Worm (Caenorhabditis elegans) whole organism, mixed stage, embryonic: ENCODE data around the gene W02D7.8.

Experiments
- ceh-43 ChIP-seq: fragments of 200-800 bp; sonication (Bioruptor generic); optimal IDR thresholded peaks from 2 replicates; lab custom pipeline; 2018; ENCODE audit warnings: mild to moderate bottlenecking, missing genetic modification characterization, moderate library complexity, missing compliant biosample characterization
- ces-1 ChIP-seq: fragments of 150-350 bp; optimal IDR thresholded peaks from 2 replicates; lab custom pipeline; 2014; ENCODE audit warnings: missing biosample characterization, missing genetic modification reagents, missing genetic modification characterization
- nhr-237 ChIP-seq: fragments of 150-350 bp; optimal IDR thresholded peaks from 2 replicates; lab custom pipeline; 2014; ENCODE audit warnings: missing biosample characterization, missing genetic modification characterization
- snpc-4 ChIP-seq: fragments of 150-350 bp; optimal IDR thresholded peaks from 2 replicates; lab custom pipeline; 2014; ENCODE audit warnings: missing biosample characterization, missing genetic modification characterization
- sptf-1 ChIP-seq: sonication (generic microtip); optimal IDR thresholded peaks from 2 replicates; lab custom pipeline; 2017; ENCODE audit warnings: mild to moderate bottlenecking, missing genetic modification characterization, moderate library complexity, missing compliant biosample characterization

ce11 chrV:8278830-8279229 is 27.4 kb downstream of the W02D7.8 start, which contains the start of gene str-136:
- TF ChIP-seq sptf-1 (tag; lab: Kevin White, UChicago) (no peak), ceh-43 (no peak), snpc-4 (no peak), nhr-237 (no peak), ces-1 (GFP tag; lab: Kevin White, UChicago) (no peak)
